Fruit fly (Drosophila melanogaster) whole organism, embryonic: ENCODE results near the gene CtBP.

Source experiments
- CG10543 ChIP-seq: fragments of 200-800 bp; sonication (Bioruptor generic); optimal IDR thresholded peaks from 3 replicates; lab custom pipeline; 2017; ENCODE audit warnings: missing biosample characterization, mild to moderate bottlenecking, missing genetic modification characterization, moderate library complexity
- CG11398 ChIP-seq: fragments of 200-800 bp; sonication (Bioruptor generic); optimal IDR thresholded peaks from 2 replicates; lab custom pipeline; 2016; ENCODE audit warnings: missing biosample characterization, missing genetic modification characterization
- CG1233 ChIP-seq: fragments of 200-800 bp; sonication (Bioruptor generic); optimal IDR thresholded peaks from 4 replicates; lab custom pipeline; 2018; ENCODE audit warnings: missing biosample characterization, mild to moderate bottlenecking, missing genetic modification characterization
- CG13287 ChIP-seq: fragments of 200-800 bp; sonication (Bioruptor generic); IDR thresholded peaks from 2 replicates; pipeline ENCODE4 v1.3.6; 2022; ENCODE audit warnings: missing biosample characterization, missing genetic modification characterization; ENCODE audit not compliant: partially characterized antibody
- CG18599 ChIP-seq: fragments of 200-800 bp; sonication (Bioruptor generic); optimal IDR thresholded peaks from 3 replicates; lab custom pipeline; 2017; ENCODE audit warnings: missing biosample characterization, missing genetic modification characterization, mild to moderate bottlenecking, moderate library complexity, missing genetic modification reagents
- CG2202 ChIP-seq: fragments of 200-800 bp; sonication (Bioruptor generic); optimal IDR thresholded peaks from 2 replicates; lab custom pipeline; 2018; ENCODE audit warnings: missing biosample characterization, mild to moderate bottlenecking, missing genetic modification characterization
- CG2712 ChIP-seq: fragments of 200-800 bp; optimal IDR thresholded peaks from 3 replicates; lab custom pipeline; 2019; ENCODE audit warnings: missing biosample characterization, mild to moderate bottlenecking, missing genetic modification characterization, moderate library complexity
- CG30020 ChIP-seq: fragments of 200-800 bp; optimal IDR thresholded peaks from 2 replicates; lab custom pipeline; 2019; ENCODE audit warnings: missing biosample characterization, mild to moderate bottlenecking, missing genetic modification characterization, moderate library complexity
- CG32532 ChIP-seq: fragments of 200-800 bp; sonication (Bioruptor generic); IDR thresholded peaks from 2 replicates; pipeline ENCODE4 v1.3.6; 2022; ENCODE audit warnings: missing biosample characterization, missing genetic modification characterization
- CG4328 ChIP-seq: fragments of 200-800 bp; sonication (Bioruptor generic); optimal IDR thresholded peaks from 3 replicates; lab custom pipeline; 2017; ENCODE audit warnings: missing biosample characterization, missing genetic modification reagents, missing genetic modification characterization
- CG5953 ChIP-seq: fragments of 200-800 bp; sonication (Bioruptor generic); IDR thresholded peaks from 2 replicates; pipeline ENCODE4 v1.3.6; 2022; ENCODE audit warnings: missing biosample characterization, missing genetic modification characterization
- CG6765 ChIP-seq: fragments of 200-800 bp; sonication (Bioruptor generic); optimal IDR thresholded peaks from 3 replicates; lab custom pipeline; 2017; ENCODE audit warnings: missing biosample characterization, mild to moderate bottlenecking, missing genetic modification characterization
- Dfd ChIP-seq, 2 experiments: fragments of >200 bp; optimal IDR thresholded peaks; 2 replicates each; lab custom pipeline; 2017; ENCODE audit warnings: missing biosample characterization in 2 of 2, missing genetic modification characterization in 2 of 2
- Dll ChIP-seq: fragments of 200-800 bp; sonication (Bioruptor generic); IDR thresholded peaks from 4 replicates; pipeline ENCODE4 v1.3.6; 2022; ENCODE audit warnings: missing biosample characterization, missing genetic modification characterization; ENCODE audit not compliant: partially characterized antibody
- H15 ChIP-seq: fragments of 200-800 bp; sonication (Bioruptor generic); IDR thresholded peaks from 3 replicates; pipeline ENCODE4 v1.3.6; 2022; ENCODE audit warnings: missing biosample characterization, missing genetic modification characterization
- HLH4C ChIP-seq: fragments of 200-800 bp; sonication (Bioruptor generic); IDR thresholded peaks from 3 replicates; pipeline ENCODE4 v1.3.6; 2022; ENCODE audit warnings: missing biosample characterization, missing genetic modification characterization; ENCODE audit not compliant: partially characterized antibody
- HmgZ ChIP-seq: fragments of 200-800 bp; sonication (Bioruptor generic); optimal IDR thresholded peaks from 2 replicates; lab custom pipeline; 2018; ENCODE audit warnings: missing biosample characterization, mild to moderate bottlenecking, missing genetic modification characterization
- Hr51 ChIP-seq, 2 experiments: fragments of 200-800 bp; sonication (Bioruptor generic); optimal IDR thresholded peaks; 2 replicates in 1 of 2; 3 replicates in 1 of 2; lab custom pipeline; 2016 to 2018; ENCODE audit warnings: missing biosample characterization in 2 of 2, missing genetic modification characterization in 2 of 2, mild to moderate bottlenecking in 1 of 2, moderate library complexity in 1 of 2
- Mad ChIP-seq: fragments of 200-800 bp; sonication (Bioruptor generic); optimal IDR thresholded peaks from 2 replicates; lab custom pipeline; 2016; ENCODE audit warnings: missing biosample characterization, missing genetic modification characterization
- Med ChIP-seq: fragments of 200-800 bp; sonication (Bioruptor generic); peaks from one replicate; lab custom pipeline; 2016; ENCODE audit warnings: missing biosample characterization, missing genetic modification characterization, mild to moderate bottlenecking, inconsistent platforms, moderate library complexity
- Nf-YC ChIP-seq: fragments of 200-800 bp; optimal IDR thresholded peaks from 3 replicates; lab custom pipeline; 2019; ENCODE audit warnings: missing biosample characterization, mild to moderate bottlenecking, missing genetic modification characterization, moderate library complexity
- Stat92E ChIP-seq, 3 experiments: fragments of >200 bp in 2 of 3; fragments of 200-800 bp in 1 of 3; sonication (Bioruptor generic) in 1 of 3; optimal IDR thresholded peaks; 2 replicates each; lab custom pipeline; 2017 to 2019; ENCODE audit warnings: missing biosample characterization in 3 of 3, missing genetic modification characterization in 3 of 3, mild to moderate bottlenecking in 1 of 3, moderate library complexity in 1 of 3
- ab ChIP-seq: fragments of 200-800 bp; sonication (Bioruptor generic); optimal IDR thresholded peaks from 2 replicates; lab custom pipeline; 2016; ENCODE audit warnings: missing biosample characterization, missing genetic modification characterization
- abd-A ChIP-seq: fragments of 200-800 bp; sonication (Bioruptor generic); optimal IDR thresholded peaks from 3 replicates; lab custom pipeline; 2019; ENCODE audit warnings: missing biosample characterization, mild to moderate bottlenecking, missing genetic modification characterization, moderate library complexity
- caup ChIP-seq: fragments of 200-800 bp; sonication (Bioruptor generic); optimal IDR thresholded peaks from 3 replicates; lab custom pipeline; 2017; ENCODE audit warnings: missing biosample characterization, mild to moderate bottlenecking, missing genetic modification characterization, moderate library complexity; ENCODE audit not compliant: severe bottlenecking
- chm ChIP-seq: fragments of 200-800 bp; sonication (Bioruptor generic); IDR thresholded peaks from 2 replicates; pipeline ENCODE4 v1.3.6; 2022; ENCODE audit warnings: missing biosample characterization, missing genetic modification characterization
- ci ChIP-seq: fragments of 200-800 bp; sonication (Bioruptor generic); IDR thresholded peaks from 3 replicates; pipeline ENCODE4 v1.3.6; 2022; ENCODE audit warnings: missing biosample characterization, missing genetic modification characterization
- ftz-f1 ChIP-seq: fragments of 200-800 bp; sonication (Bioruptor generic); optimal IDR thresholded peaks from 2 replicates; lab custom pipeline; 2016; ENCODE audit warnings: missing biosample characterization, missing genetic modification characterization
- gfzf ChIP-seq: fragments of 200-800 bp; sonication (Bioruptor generic); optimal IDR thresholded peaks from 2 replicates; lab custom pipeline; 2016; ENCODE audit warnings: missing biosample characterization, mild to moderate bottlenecking, missing genetic modification characterization, moderate library complexity
- gsb-n ChIP-seq: fragments of 200-800 bp; sonication (Bioruptor generic); optimal IDR thresholded peaks from 3 replicates; lab custom pipeline; 2018; ENCODE audit warnings: missing biosample characterization, mild to moderate bottlenecking, missing genetic modification characterization
- hth ChIP-seq: fragments of >200 bp; optimal IDR thresholded peaks from 2 replicates; lab custom pipeline; 2017; ENCODE audit warnings: inconsistent platforms
- ind ChIP-seq: fragments of 200-800 bp; sonication (Bioruptor generic); optimal IDR thresholded peaks from 3 replicates; lab custom pipeline; 2016; ENCODE audit warnings: missing biosample characterization, missing genetic modification characterization
- jigr1 ChIP-seq: fragments of 200-800 bp; sonication (Bioruptor generic); IDR thresholded peaks from 3 replicates; pipeline ENCODE4 v1.3.6; 2022; ENCODE audit warnings: missing biosample characterization, missing genetic modification characterization
- lmd ChIP-seq: fragments of 200-800 bp; sonication (Bioruptor generic); IDR thresholded peaks from 2 replicates; pipeline ENCODE4 v1.3.6; 2022; ENCODE audit warnings: missing biosample characterization, missing genetic modification characterization
- lola ChIP-seq, 3 experiments: fragments of >200 bp in 2 of 3; fragments of 200-800 bp in 1 of 3; sonication (Bioruptor generic) in 1 of 3; optimal IDR thresholded peaks; 2 replicates each; lab custom pipeline; 2017 to 2019; ENCODE audit warnings: missing biosample characterization in 3 of 3, missing genetic modification characterization in 3 of 3, mild to moderate bottlenecking in 1 of 3, moderate library complexity in 1 of 3
- odd ChIP-seq: fragments of 200-800 bp; sonication (Bioruptor generic); optimal IDR thresholded peaks from 2 replicates; lab custom pipeline; 2017; ENCODE audit warnings: missing biosample characterization, mild to moderate bottlenecking, missing genetic modification characterization
- pan ChIP-seq, 4 experiments: fragments of >200 bp in 3 of 4; fragments of 200-800 bp in 1 of 4; sonication (Bioruptor generic) in 1 of 4; optimal IDR thresholded peaks in 3 of 4; IDR thresholded peaks in 1 of 4; 2 replicates each; pipeline versions ENCODE4 v1.3.6 to Lab custom; 2017 to 2022; ENCODE audit warnings: missing biosample characterization in 2 of 4, missing genetic modification characterization in 2 of 4, mixed read lengths in 1 of 4
- pb ChIP-seq: fragments of 200-800 bp; sonication (Bioruptor generic); optimal IDR thresholded peaks from 3 replicates; lab custom pipeline; 2016; ENCODE audit warnings: missing biosample characterization, missing genetic modification characterization
- pros ChIP-seq: fragments of 200-800 bp; sonication (Bioruptor generic); optimal IDR thresholded peaks from 3 replicates; lab custom pipeline; 2019; ENCODE audit warnings: missing biosample characterization, mild to moderate bottlenecking, missing genetic modification characterization, moderate library complexity
- sna ChIP-seq: fragments of 200-800 bp; sonication (Bioruptor generic); IDR thresholded peaks from 2 replicates; pipeline ENCODE4 v1.3.6; 2022; ENCODE audit warnings: missing biosample characterization, missing genetic modification characterization; ENCODE audit not compliant: partially characterized antibody
- stc ChIP-seq: fragments of 200-800 bp; sonication (Bioruptor generic); IDR thresholded peaks from 2 replicates; pipeline ENCODE4 v1.3.6; 2022; ENCODE audit warnings: missing biosample characterization, missing genetic modification characterization
- trem ChIP-seq: fragments of 200-800 bp; optimal IDR thresholded peaks from 3 replicates; lab custom pipeline; 2019; ENCODE audit warnings: missing biosample characterization, mild to moderate bottlenecking, missing genetic modification characterization, moderate library complexity
- wdn ChIP-seq: fragments of 200-800 bp; sonication (Bioruptor generic); IDR thresholded peaks from 2 replicates; pipeline ENCODE4 v1.3.6; 2022; ENCODE audit warnings: missing biosample characterization, missing genetic modification characterization
- yki ChIP-seq: fragments of >200 bp; optimal IDR thresholded peaks from 3 replicates; lab custom pipeline; 2018

CtBP gene

dm6 chr3R:13057121-13057805 is 45.8 kb downstream of the CtBP start, which contains the start of gene sim (continued):
- TF ChIP-seq sna (GFP tag; lab: Robert Waterston, UW) (peak; percentile 32; the same call in 1 of the 2 replicates), CG30020 (no peak), jigr1 (GFP tag; lab: Robert Waterston, UW) (no peak), stc (no peak), Hr51 (GFP tag; optimal IDR thresholded peaks at IDR 0.05; lab: Kevin White, UChicago) (no peak), lmd (GFP tag; lab: Robert Waterston, UW) (no peak), CG5953 (GFP tag; lab: Robert Waterston, UW) (no peak), Dll (0 out of 4 replicates have a peak, but pooled peaks have one; percentile 21), CG18599 (GFP tag; lab: Kevin White, UChicago) (no peak), ab (GFP tag; lab: Kevin White, UChicago) (no peak), hth (lab: Kevin White, UChicago) (no peak), trem (no peak), CG2202 (tag; lab: Kevin White, UChicago) (no peak), ci (GFP tag; lab: Robert Waterston, UW) (0 out of 3 replicates have a peak, but pooled peaks have one; percentile 10)

dm6 chr3R:13063746-13064592 is 52.5 kb downstream of the CtBP start:
- TF ChIP-seq CG6765 (GFP tag; lab: Kevin White, UChicago) (no peak), pros (GFP tag; lab: Kevin White, UChicago) (peak; percentile 26), CG11398 (GFP tag; lab: Kevin White, UChicago) (no peak), wdn (GFP tag; lab: Robert Waterston, UW) (no peak), gfzf (GFP tag; lab: Kevin White, UChicago) (no peak), yki (peak; percentile 43), CG10543 (peak; percentile 53), gsb-n (tag; lab: Kevin White, UChicago) (peak; percentile 50), HLH4C (peak; percentile 35; the same call in 2 of the 3 replicates), Mad (GFP tag; lab: Kevin White, UChicago) (no peak), ftz-f1 (GFP tag; lab: Kevin White, UChicago) (peak; percentile 4), odd (GFP tag; lab: Kevin White, UChicago) (peak; percentile 28), Stat92E (GFP tag; optimal IDR thresholded peaks at IDR 0.05; lab: Kevin White, UChicago) (peak in 2 of 3 experiments; percentile 38 to 67), HmgZ (peak; percentile 19), pb (peak; percentile 7), CG4328 (GFP tag; lab: Kevin White, UChicago) (peak; percentile 6), pan (optimal IDR thresholded peaks at IDR 0.05; lab: Kevin White, UChicago) (no peak), pan (GFP tag; optimal IDR thresholded peaks at IDR 0.05 in 1 of 2, IDR thresholded peaks at IDR 0.05 in 1 of 2) (peak in 1 of 2 experiments; percentile 22), H15 (GFP tag; lab: Robert Waterston, UW) (no peak), lola (GFP tag; optimal IDR thresholded peaks at IDR 0.05; lab: Kevin White, UChicago) (peak in 2 of 3 experiments; percentile 1 to 91), CG2712 (tag; lab: Kevin White, UChicago) (peak; percentile 29), CG13287 (GFP tag; lab: Robert Waterston, UW) (peak; percentile 51; the same call in 1 of the 2 replicates), chm (GFP tag; lab: Robert Waterston, UW) (no peak), Dll (0 out of 4 replicates have a peak, but pooled peaks have one; percentile 48), CG32532 (GFP tag; lab: Robert Waterston, UW) (peak; percentile 40; the same call in 1 of the 2 replicates), ind (no peak), Nf-YC (tag; lab: Kevin White, UChicago) (peak; percentile 100), CG1233 (peak; percentile 1), abd-A (tag; lab: Kevin White, UChicago) (peak; percentile 93), Dfd (GFP tag; optimal IDR thresholded peaks at IDR 0.05; lab: Kevin White, UChicago) (peak in 1 of 2 experiments; percentile 78), Med (GFP tag; lab: Kevin White, UChicago) (peak; percentile 83), caup (peak; percentile 12)
